Worm (Caenorhabditis elegans): Measurements from ENCODE around the gene disl-2.

DNA sequence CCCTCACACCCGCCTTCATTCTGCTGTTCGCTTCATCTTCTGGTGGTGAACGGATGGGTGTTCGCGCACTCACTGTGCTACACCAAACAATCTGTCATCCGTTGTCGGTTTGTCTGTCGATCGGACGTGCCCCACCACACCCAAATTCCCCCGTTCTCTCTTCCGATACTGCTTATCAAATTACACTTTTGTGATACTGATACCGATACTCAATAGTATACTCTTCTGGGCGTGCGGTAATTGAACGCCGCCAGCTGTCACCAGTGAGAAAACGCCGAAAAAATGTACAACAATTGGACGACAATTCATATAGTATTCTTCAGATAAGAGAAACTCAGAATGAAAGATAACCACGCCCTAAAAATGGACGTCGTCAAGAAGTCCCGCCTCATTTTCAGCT is 4.9 kb upstream of the disl-2 start:
- TF ChIP-seq cog-1 (tag; optimal IDR thresholded peaks at IDR 0.05) (no peak), med-1 (GFP tag; optimal IDR thresholded peaks at IDR 0.05; ENCODE audit: insufficient read depth) (no peak)

All from whole organism, midembryonic.